Worm (Caenorhabditis elegans) whole organism, L1 larva: ENCODE data around the gene bath-15.

Source experiments
- F16B12.6 ChIP-seq: fragments of 150-350 bp; optimal IDR thresholded peaks from 2 replicates; lab custom pipeline; 2014; ENCODE audit warnings: missing biosample characterization, missing genetic modification characterization
- Y116A8C.19 ChIP-seq: sonication (generic microtip); optimal IDR thresholded peaks from 2 replicates; lab custom pipeline; 2016; ENCODE audit warnings: missing compliant biosample characterization, missing genetic modification characterization, borderline replicate concordance
- aha-1 ChIP-seq: fragments of 150-350 bp; optimal IDR thresholded peaks from 2 replicates; lab custom pipeline; 2014; ENCODE audit warnings: missing biosample characterization, missing genetic modification characterization
- alr-1 ChIP-seq: fragments of 200-800 bp; sonication (Bioruptor generic); optimal IDR thresholded peaks from 2 replicates; lab custom pipeline; 2018; ENCODE audit warnings: borderline replicate concordance, mild to moderate bottlenecking, missing genetic modification characterization, missing compliant biosample characterization
- ceh-63 ChIP-seq: fragments of 200-800 bp; sonication (Bioruptor generic); optimal IDR thresholded peaks from 2 replicates; lab custom pipeline; 2018; ENCODE audit warnings: mild to moderate bottlenecking, missing genetic modification characterization, missing compliant biosample characterization
- ceh-8 ChIP-seq: fragments of 200-800 bp; sonication (Bioruptor generic); optimal IDR thresholded peaks from 2 replicates; lab custom pipeline; 2018; ENCODE audit warnings: mild to moderate bottlenecking, missing genetic modification characterization, moderate library complexity, missing compliant biosample characterization
- ceh-88 ChIP-seq: fragments of 200-800 bp; sonication (Bioruptor generic); IDR thresholded peaks from 2 replicates; pipeline ENCODE4 v1.3.6; 2022; ENCODE audit warnings: missing genetic modification characterization, missing compliant biosample characterization
- ceh-90 ChIP-seq: sonication (generic microtip); optimal IDR thresholded peaks from 2 replicates; lab custom pipeline; 2016; ENCODE audit warnings: missing genetic modification characterization, missing compliant biosample characterization
- ces-1 ChIP-seq: fragments of 150-350 bp; optimal IDR thresholded peaks from 2 replicates; lab custom pipeline; 2014; ENCODE audit warnings: missing biosample characterization, missing genetic modification reagents, missing genetic modification characterization
- egl-13 ChIP-seq: sonication (generic microtip); optimal IDR thresholded peaks from 2 replicates; lab custom pipeline; 2016; ENCODE audit warnings: missing genotype, missing genetic modification reagents, missing genetic modification characterization, missing compliant biosample characterization
- egl-27 ChIP-seq, 2 experiments: fragments of 150-350 bp in 1 of 2; sonication (generic microtip); optimal IDR thresholded peaks; 3 replicates each; lab custom pipeline; 2017 to 2018; ENCODE audit warnings: missing biosample characterization in 2 of 2, missing genetic modification characterization in 2 of 2, missing genetic modification reagents in 2 of 2
- elt-2 ChIP-seq: sonication (generic microtip); optimal IDR thresholded peaks from 2 replicates; lab custom pipeline; 2016; ENCODE audit warnings: missing genetic modification characterization, mild to moderate bottlenecking, inconsistent platforms, missing compliant biosample characterization, missing genetic modification reagents
- elt-3 ChIP-seq, 6 experiments: fragments of 150-350 bp in 1 of 6; sonication (generic microtip); optimal IDR thresholded peaks; 2 replicates each; lab custom pipeline; 2017 to 2018; ENCODE audit warnings: missing biosample characterization in 6 of 6, missing genetic modification characterization in 6 of 6, inconsistent platforms in 1 of 6
- ets-5 ChIP-seq: fragments of 200-800 bp; sonication (Bioruptor generic); IDR thresholded peaks from 2 replicates; pipeline ENCODE4 v1.3.6; 2022; ENCODE audit warnings: missing genetic modification characterization, missing compliant biosample characterization
- fkh-10 ChIP-seq: sonication (generic microtip); optimal IDR thresholded peaks from 2 replicates; lab custom pipeline; 2017; ENCODE audit warnings: missing biosample characterization, missing genetic modification reagents, missing genetic modification characterization
- fkh-4 ChIP-seq: sonication (generic microtip); optimal IDR thresholded peaks from 2 replicates; lab custom pipeline; 2016; ENCODE audit warnings: missing compliant biosample characterization, missing genetic modification characterization, borderline replicate concordance
- fkh-8 ChIP-seq: sonication (generic microtip); optimal IDR thresholded peaks from 2 replicates; lab custom pipeline; 2016; ENCODE audit warnings: mild to moderate bottlenecking, missing genetic modification characterization, missing compliant biosample characterization
- grh-1 ChIP-seq: fragments of 200-800 bp; sonication (Bioruptor generic); IDR thresholded peaks from 2 replicates; pipeline ENCODE4 v1.3.6; 2022; ENCODE audit warnings: missing genetic modification reagents, missing genetic modification characterization, missing compliant biosample characterization
- hlh-17 ChIP-seq: fragments of 200-800 bp; sonication (Bioruptor generic); optimal IDR thresholded peaks from 2 replicates; lab custom pipeline; 2018; ENCODE audit warnings: missing genetic modification characterization, mild to moderate bottlenecking, missing compliant biosample characterization, moderate library complexity, borderline replicate concordance
- hpl-2 ChIP-seq: fragments of 150-350 bp; optimal IDR thresholded peaks from 2 replicates; lab custom pipeline; 2014; ENCODE audit warnings: missing biosample characterization, missing genetic modification reagents, missing genetic modification characterization
- irx-1 ChIP-seq: sonication (generic microtip); optimal IDR thresholded peaks from 2 replicates; lab custom pipeline; 2016; ENCODE audit warnings: missing genetic modification characterization, missing compliant biosample characterization
- lin-14 ChIP-seq: fragments of 200-800 bp; sonication (Bioruptor generic); optimal IDR thresholded peaks from 2 replicates; lab custom pipeline; 2018; ENCODE audit warnings: mild to moderate bottlenecking, missing genetic modification characterization, moderate library complexity, missing compliant biosample characterization
- lin-15B ChIP-seq: fragments of 150-350 bp; sonication (generic microtip); optimal IDR thresholded peaks from 3 replicates; lab custom pipeline; 2014; ENCODE audit warnings: missing biosample characterization, missing genetic modification characterization
- lin-35 ChIP-seq, 2 experiments: fragments of 150-350 bp; optimal IDR thresholded peaks; 2 replicates each; lab custom pipeline; 2014; ENCODE audit warnings: missing biosample characterization in 2 of 2, missing genetic modification characterization in 2 of 2, missing genetic modification reagents in 2 of 2
- lin-39 ChIP-seq: fragments of 150-350 bp; optimal IDR thresholded peaks from 2 replicates; lab custom pipeline; 2014; ENCODE audit warnings: missing biosample characterization, missing genetic modification reagents, missing genetic modification characterization
- lir-3 ChIP-seq: sonication (generic microtip); optimal IDR thresholded peaks from 2 replicates; lab custom pipeline; 2016; ENCODE audit warnings: mild to moderate bottlenecking, missing genetic modification characterization, moderate library complexity, missing compliant biosample characterization; ENCODE audit not compliant: poor library complexity
- mab-9 ChIP-seq: fragments of 200-800 bp; sonication (Bioruptor generic); IDR thresholded peaks from 2 replicates; pipeline ENCODE4 v1.3.6; 2022; ENCODE audit warnings: missing genetic modification reagents, missing genetic modification characterization, missing compliant biosample characterization
- mdl-1 ChIP-seq, 2 experiments: fragments of 150-350 bp; optimal IDR thresholded peaks; 2 replicates each; lab custom pipeline; 2014 to 2017; ENCODE audit warnings: missing biosample characterization in 2 of 2, missing genetic modification characterization in 2 of 2, inconsistent platforms in 1 of 2
- mep-1 ChIP-seq: fragments of 150-350 bp; optimal IDR thresholded peaks from 2 replicates; lab custom pipeline; 2014; ENCODE audit warnings: missing biosample characterization, missing genetic modification characterization
- nhr-11 ChIP-seq: fragments of 150-350 bp; optimal IDR thresholded peaks from 2 replicates; lab custom pipeline; 2014; ENCODE audit warnings: missing biosample characterization, missing genetic modification characterization
- nhr-12 ChIP-seq: sonication (generic microtip); optimal IDR thresholded peaks from 2 replicates; lab custom pipeline; 2017; ENCODE audit warnings: missing biosample characterization, missing genetic modification characterization
- nhr-47 ChIP-seq: sonication (generic microtip); optimal IDR thresholded peaks from 2 replicates; lab custom pipeline; 2016; ENCODE audit warnings: mild to moderate bottlenecking, missing genetic modification characterization, moderate library complexity, missing compliant biosample characterization
- nhr-71 ChIP-seq: sonication (generic microtip); optimal IDR thresholded peaks from 2 replicates; lab custom pipeline; 2016; ENCODE audit warnings: mild to moderate bottlenecking, missing genetic modification characterization, moderate library complexity, missing compliant biosample characterization
- nhr-76 ChIP-seq: sonication (generic microtip); optimal IDR thresholded peaks from 2 replicates; lab custom pipeline; 2017; ENCODE audit warnings: missing biosample characterization, missing genetic modification characterization
- nhr-77 ChIP-seq: fragments of 150-350 bp; optimal IDR thresholded peaks from 2 replicates; lab custom pipeline; 2014; ENCODE audit warnings: missing biosample characterization, missing genetic modification characterization
- nhr-85 ChIP-seq: sonication (generic microtip); peaks from one replicate; lab custom pipeline; 2016; ENCODE audit warnings: missing genetic modification characterization, inconsistent platforms, missing compliant biosample characterization
- nhr-90 ChIP-seq: sonication (generic microtip); optimal IDR thresholded peaks from 2 replicates; lab custom pipeline; 2016; ENCODE audit warnings: mild to moderate bottlenecking, missing genetic modification characterization, missing compliant biosample characterization; ENCODE audit not compliant: poor library complexity
- pax-3 ChIP-seq: fragments of 200-800 bp; sonication (Bioruptor generic); optimal IDR thresholded peaks from 2 replicates; lab custom pipeline; 2018; ENCODE audit warnings: mild to moderate bottlenecking, missing genetic modification characterization, moderate library complexity, missing compliant biosample characterization
- pqm-1 ChIP-seq: sonication (generic microtip); optimal IDR thresholded peaks from 3 replicates; lab custom pipeline; 2017; ENCODE audit warnings: missing biosample characterization, missing genetic modification characterization
- snpc-4 ChIP-seq: fragments of 150-350 bp; optimal IDR thresholded peaks from 2 replicates; lab custom pipeline; 2014; ENCODE audit warnings: missing biosample characterization, missing genetic modification characterization
- snu-23 ChIP-seq: sonication (generic microtip); optimal IDR thresholded peaks from 2 replicates; lab custom pipeline; 2016; ENCODE audit warnings: missing genetic modification characterization, missing compliant biosample characterization
- sptf-1 ChIP-seq: fragments of 150-350 bp; optimal IDR thresholded peaks from 2 replicates; lab custom pipeline; 2014; ENCODE audit warnings: missing biosample characterization, missing genetic modification characterization
- swsn-7 ChIP-seq: sonication (generic microtip); optimal IDR thresholded peaks from 2 replicates; lab custom pipeline; 2016; ENCODE audit warnings: missing genetic modification characterization, missing compliant biosample characterization
- tbx-2 ChIP-seq: sonication (generic microtip); optimal IDR thresholded peaks from 2 replicates; lab custom pipeline; 2016; ENCODE audit warnings: missing genetic modification characterization, missing compliant biosample characterization
- tlp-1 ChIP-seq: fragments of 150-350 bp; optimal IDR thresholded peaks from 2 replicates; lab custom pipeline; 2014; ENCODE audit warnings: missing biosample characterization, missing genetic modification characterization
- unc-130 ChIP-seq: fragments of 150-350 bp; optimal IDR thresholded peaks from 2 replicates; lab custom pipeline; 2017; ENCODE audit warnings: missing biosample characterization, missing genetic modification characterization, inconsistent platforms
- unc-30 ChIP-seq: sonication (generic microtip); optimal IDR thresholded peaks from 2 replicates; lab custom pipeline; 2017; ENCODE audit warnings: missing biosample characterization, missing genetic modification characterization
- unc-62 ChIP-seq: fragments of 150-350 bp; optimal IDR thresholded peaks from 2 replicates; lab custom pipeline; 2014; ENCODE audit warnings: missing biosample characterization, missing genetic modification reagents, missing genetic modification characterization
- unc-86 ChIP-seq: sonication (generic microtip); optimal IDR thresholded peaks from 2 replicates; lab custom pipeline; 2016; ENCODE audit warnings: missing genetic modification characterization, missing compliant biosample characterization
- unc-98 ChIP-seq: fragments of 200-800 bp; sonication (Bioruptor generic); IDR thresholded peaks from 2 replicates; pipeline ENCODE4 v1.3.6; 2022; ENCODE audit warnings: missing genetic modification characterization, missing compliant biosample characterization
- zip-4 ChIP-seq: fragments of 200-800 bp; sonication (Bioruptor generic); optimal IDR thresholded peaks from 2 replicates; lab custom pipeline; 2018; ENCODE audit warnings: mild to moderate bottlenecking, missing genetic modification characterization, moderate library complexity, missing compliant biosample characterization
- ztf-11 ChIP-seq, 2 experiments: sonication (generic microtip); optimal IDR thresholded peaks; 2 replicates each; lab custom pipeline; 2016 to 2017; ENCODE audit warnings: missing genetic modification characterization in 2 of 2, missing biosample characterization in 1 of 2, missing compliant biosample characterization in 1 of 2
- ztf-4 ChIP-seq: fragments of 150-350 bp; optimal IDR thresholded peaks from 2 replicates; lab custom pipeline; 2014; ENCODE audit warnings: missing biosample characterization, missing genetic modification characterization

bath-15 gene

ce11 chrIII:7784201-7784600, 8.4 kb upstream of the bath-15 start (continued):
- TF ChIP-seq nhr-47 (tag; lab: Kevin White, UChicago): no peak
- TF ChIP-seq lin-39 (tag; lab: Kevin White, UChicago): no peak
- TF ChIP-seq unc-130: no peak
- TF ChIP-seq lin-35 (GFP tag; optimal IDR thresholded peaks at IDR 0.05; lab: Kevin White, UChicago): no peak
- TF ChIP-seq aha-1 (tag; lab: Kevin White, UChicago): no peak
- no peak for TF ChIP-seq grh-1
- no peak for TF ChIP-seq lir-3 (tag; lab: Kevin White, UChicago)
- TF ChIP-seq elt-2 (tag; lab: Kevin White, UChicago): no peak
- no peak for TF ChIP-seq egl-13 (tag; lab: Kevin White, UChicago)
- no peak for TF ChIP-seq ztf-4 (tag; lab: Kevin White, UChicago)
- TF ChIP-seq snpc-4: no peak
- no peak for TF ChIP-seq pax-3 (tag; lab: Kevin White, UChicago)
- TF ChIP-seq lin-15B (tag; lab: Kevin White, UChicago): no peak
- TF ChIP-seq ceh-63: no peak
- no peak for TF ChIP-seq ceh-90 (tag; lab: Kevin White, UChicago)
- TF ChIP-seq egl-27 (tag; optimal IDR thresholded peaks at IDR 0.05; lab: Kevin White, UChicago): no peak
- TF ChIP-seq ztf-11 (tag; optimal IDR thresholded peaks at IDR 0.05; lab: Kevin White, UChicago): peak in 1 of 2 experiments; percentile 54
- no peak for TF ChIP-seq tlp-1 (tag; lab: Kevin White, UChicago)
- no peak for TF ChIP-seq sptf-1 (tag; lab: Kevin White, UChicago)
- no peak for TF ChIP-seq unc-30 (tag; lab: Kevin White, UChicago)
- no peak for TF ChIP-seq pqm-1 (tag; lab: Kevin White, UChicago)
- TF ChIP-seq alr-1 (tag; lab: Kevin White, UChicago): no peak
- peak; percentile 13 for TF ChIP-seq snu-23
- peak; percentile 55 for TF ChIP-seq nhr-71 (tag; lab: Kevin White, UChicago)
- peak; percentile 47 for TF ChIP-seq fkh-4 (tag; lab: Kevin White, UChicago)
- TF ChIP-seq hlh-17: no peak
- no peak for TF ChIP-seq ces-1 (GFP tag; lab: Kevin White, UChicago)
- no peak for TF ChIP-seq mab-9 (GFP tag; lab: Robert Waterston, UW)
- no peak for TF ChIP-seq unc-98 (GFP tag; lab: Robert Waterston, UW)
- no peak for TF ChIP-seq hpl-2 (GFP tag; lab: Kevin White, UChicago)
- no peak for TF ChIP-seq Y116A8C.19 (tag; lab: Kevin White, UChicago)
- no peak for TF ChIP-seq zip-4 (GFP tag; lab: Kevin White, UChicago)
- no peak for TF ChIP-seq unc-62
- no peak for TF ChIP-seq fkh-10
- TF ChIP-seq nhr-90 (tag; lab: Kevin White, UChicago): peak; percentile 7
- TF ChIP-seq fkh-8: no peak
- peak; percentile 24 for TF ChIP-seq irx-1 (tag; lab: Kevin White, UChicago)
- no peak for TF ChIP-seq nhr-76 (tag; lab: Kevin White, UChicago)
- peak; percentile 44 for TF ChIP-seq lin-14 (GFP tag; lab: Kevin White, UChicago)
- TF ChIP-seq tbx-2: peak; percentile 29
- TF ChIP-seq elt-3 (tag; optimal IDR thresholded peaks at IDR 0.05; lab: Kevin White, UChicago): no peak
- TF ChIP-seq nhr-12 (tag; lab: Kevin White, UChicago): no peak
- no peak for TF ChIP-seq swsn-7
- TF ChIP-seq nhr-85 (tag; lab: Kevin White, UChicago): peak; percentile 76
- no peak for TF ChIP-seq ceh-8 (GFP tag; lab: Kevin White, UChicago)
- TF ChIP-seq mep-1 (tag; lab: Kevin White, UChicago): no peak
- TF ChIP-seq nhr-77 (tag; lab: Kevin White, UChicago): no peak
- no peak for TF ChIP-seq unc-86
- no peak for TF ChIP-seq mdl-1 (tag; optimal IDR thresholded peaks at IDR 0.05; lab: Kevin White, UChicago)
- no peak for TF ChIP-seq F16B12.6
- no peak for TF ChIP-seq ets-5 (GFP tag; lab: Robert Waterston, UW)
- no peak for TF ChIP-seq nhr-11 (tag; lab: Kevin White, UChicago)
- no peak for TF ChIP-seq ceh-88 (GFP tag; lab: Robert Waterston, UW)
